Fruit fly (Drosophila melanogaster): ENCODE results near the gene Ir94e.

dm6 chr3R:23388798-23389197 lies 16.5 kb upstream of the Ir94e start, which contains the start of gene CG31515:
- TF ChIP-seq nom (GFP tag; optimal IDR thresholded peaks at IDR 0.05) (no peak), tx (GFP tag; optimal IDR thresholded peaks at IDR 0.05) (no peak), ind (GFP tag; optimal IDR thresholded peaks at IDR 0.05) (no peak), pzg (GFP tag; optimal IDR thresholded peaks at IDR 0.05) (no peak), Ets97D (GFP tag; optimal IDR thresholded peaks at IDR 0.05) (no peak), CG3995 (GFP tag; optimal IDR thresholded peaks at IDR 0.05) (no peak), row (GFP tag; IDR thresholded peaks at IDR 0.05) (no peak), TFAM (GFP tag; optimal IDR thresholded peaks at IDR 0.05) (no peak), CG12744 (GFP tag; optimal IDR thresholded peaks at IDR 0.05) (no peak), crc (GFP tag; optimal IDR thresholded peaks at IDR 0.05) (no peak), twi (tag; optimal IDR thresholded peaks at IDR 0.05) (no peak), Bdp1 (GFP tag; optimal IDR thresholded peaks at IDR 0.05) (no peak)

All from whole organism, embryonic.